Worm (Caenorhabditis elegans): Measurements from ENCODE around the gene ZK84.4.

Gene ZK84.4

DNA sequence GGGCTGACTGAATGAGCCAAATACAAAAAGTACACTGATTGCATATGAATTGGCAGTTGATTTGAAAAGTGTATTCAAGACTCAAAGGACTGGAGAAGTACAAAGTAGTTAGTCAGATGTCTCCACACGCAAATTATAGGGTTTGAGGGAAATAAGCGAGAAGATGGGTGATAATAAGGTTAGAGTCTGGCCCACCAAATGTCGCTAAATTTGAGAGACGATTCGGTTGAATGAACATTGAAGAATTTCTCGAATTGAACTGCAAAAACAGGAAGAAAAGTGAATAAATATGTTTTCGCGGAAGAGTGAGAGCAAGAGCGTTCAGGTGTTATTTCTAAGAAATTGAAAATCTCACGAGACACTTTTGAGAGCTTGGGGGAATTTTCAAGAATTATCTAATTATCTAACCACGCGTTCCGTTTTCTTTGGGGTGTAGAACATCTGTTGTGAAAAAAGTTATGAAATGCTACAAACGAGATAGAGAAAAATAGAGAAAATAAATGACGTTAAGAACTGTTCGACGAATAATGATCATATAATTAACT lies 49.1 kb downstream of the ZK84.4 start:
- TF ChIP-seq ztf-23 (GFP tag; IDR thresholded peaks at IDR 0.05) (no peak), flt-1 (GFP tag; IDR thresholded peaks at IDR 0.05) (no peak), ref-1 (GFP tag; conservative IDR thresholded peaks at IDR 0.05) (no peak), cog-1 (tag; optimal IDR thresholded peaks at IDR 0.05) (no peak), T22C8.4 (GFP tag; IDR thresholded peaks at IDR 0.05) (no peak), klf-2 (GFP tag; conservative IDR thresholded peaks at IDR 0.05) (no peak), med-1 (GFP tag; optimal IDR thresholded peaks at IDR 0.05; ENCODE audit: insufficient read depth) (no peak), tab-1 (GFP tag; IDR thresholded peaks at IDR 0.05) (no peak), ztf-29 (GFP tag; IDR thresholded peaks at IDR 0.05) (no peak)

Data from whole organism, midembryonic.